Worm (Caenorhabditis elegans) whole organism, L4 larva: ENCODE results near the gene rhi-1.

Experiments
- F49E8.2 ChIP-seq: sonication (generic microtip); optimal IDR thresholded peaks from 2 replicates; lab custom pipeline; 2016; ENCODE audit warnings: missing compliant biosample characterization, mild to moderate bottlenecking, missing genetic modification characterization, borderline replicate concordance
- lin-38 ChIP-seq: fragments of 200-800 bp; sonication (Bioruptor generic); IDR thresholded peaks from 2 replicates; pipeline ENCODE4 v1.3.6; 2022; ENCODE audit warnings: missing genetic modification reagents, missing genetic modification characterization, missing compliant biosample characterization
- nhr-76 ChIP-seq: fragments of 150-350 bp; optimal IDR thresholded peaks from 2 replicates; lab custom pipeline; 2014; ENCODE audit warnings: missing biosample characterization, missing genetic modification characterization
- nhr-77 ChIP-seq: fragments of 150-350 bp; optimal IDR thresholded peaks from 2 replicates; lab custom pipeline; 2014; ENCODE audit warnings: missing biosample characterization, missing genetic modification characterization
- pha-4 ChIP-seq, 2 experiments: fragments of 150-350 bp in 1 of 2; fragments of 200-800 bp in 1 of 2; sonication (Bioruptor generic) in 1 of 2; IDR thresholded peaks in 1 of 2; optimal IDR thresholded peaks in 1 of 2; 2 replicates each; pipeline versions ENCODE4 v1.3.6 to Lab custom; 2014 to 2022; ENCODE audit warnings: missing genetic modification characterization in 2 of 2, missing genetic modification reagents in 2 of 2, missing biosample characterization in 1 of 2, missing compliant biosample characterization in 1 of 2
- pqm-1 ChIP-seq: sonication (generic microtip); optimal IDR thresholded peaks from 2 replicates; lab custom pipeline; 2017; ENCODE audit warnings: missing biosample characterization, missing genetic modification characterization
- rbr-2 ChIP-seq: sonication (generic microtip); optimal IDR thresholded peaks from 2 replicates; lab custom pipeline; 2016; ENCODE audit warnings: missing genotype, missing genetic modification characterization, missing compliant biosample characterization
- set-16 ChIP-seq: fragments of 200-800 bp; sonication (Bioruptor generic); IDR thresholded peaks from 2 replicates; pipeline ENCODE4 v1.3.6; 2022; ENCODE audit warnings: missing genetic modification reagents, missing genetic modification characterization, missing compliant biosample characterization
- unc-39 ChIP-seq: sonication (generic microtip); optimal IDR thresholded peaks from 2 replicates; lab custom pipeline; 2017; ENCODE audit warnings: missing biosample characterization, missing genetic modification characterization
- zag-1 ChIP-seq: fragments of 150-350 bp; optimal IDR thresholded peaks from 2 replicates; lab custom pipeline; 2014; ENCODE audit warnings: missing biosample characterization, missing genetic modification characterization

DNA sequence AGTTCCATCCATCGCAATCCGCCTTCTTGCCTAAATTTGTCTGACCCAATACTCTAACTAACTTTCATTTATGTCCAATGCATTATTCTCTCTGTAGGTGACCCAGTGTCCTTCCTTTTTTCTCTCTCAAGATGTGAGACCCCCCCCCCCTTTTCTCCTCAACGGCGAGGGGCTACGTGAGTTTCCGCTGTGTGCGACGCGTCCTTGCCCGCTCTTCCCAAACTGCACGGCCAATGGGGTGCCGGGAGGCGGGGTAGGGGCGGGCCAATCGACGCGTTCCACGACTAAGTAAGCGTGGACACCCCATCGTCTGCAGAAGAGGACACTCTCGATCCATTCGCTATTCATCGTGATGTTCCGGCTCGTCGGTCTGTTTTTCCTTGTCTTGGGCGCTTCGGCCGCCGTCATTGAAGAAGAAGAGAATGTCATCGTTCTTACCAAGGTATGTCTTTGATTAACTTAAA lies 15.6 kb downstream of the rhi-1 start, which contains the start of gene pdi-2:
- peak; percentile 98 for TF ChIP-seq set-16 (GFP tag; lab: Robert Waterston, UW)
- peak; percentile 24 for TF ChIP-seq rbr-2 (tag; lab: Kevin White, UChicago)
- no peak for TF ChIP-seq nhr-76
- TF ChIP-seq pha-4 (GFP tag; IDR thresholded peaks at IDR 0.05; lab: Robert Waterston, UW) = peak; percentile 76
- TF ChIP-seq pha-4 (tag; optimal IDR thresholded peaks at IDR 0.05; lab: Kevin White, UChicago) = no peak
- peak; percentile 43 for TF ChIP-seq lin-38 (GFP tag; lab: Robert Waterston, UW)
- TF ChIP-seq zag-1 (tag; lab: Kevin White, UChicago) = no peak
- no peak for TF ChIP-seq unc-39 (tag; lab: Kevin White, UChicago)
- TF ChIP-seq nhr-77 (tag; lab: Kevin White, UChicago) = peak; percentile 33
- TF ChIP-seq pqm-1 (tag; lab: Kevin White, UChicago) = peak; percentile 23
- TF ChIP-seq F49E8.2 = no peak
